Fruit fly (Drosophila melanogaster) whole organism: Measurements from ENCODE around the gene Sf3b3.

Experiments used
- CG8478 ChIP-seq: fragments of >200 bp; optimal IDR thresholded peaks from 2 replicates; lab custom pipeline; 2018; ENCODE audit warnings: inconsistent platforms
- Dll ChIP-seq: fragments of >200 bp; optimal IDR thresholded peaks from 2 replicates; lab custom pipeline; 2017
- EcR ChIP-seq, 2 experiments: fragments of >200 bp; optimal IDR thresholded peaks; 2 replicates each; lab custom pipeline; 2017; ENCODE audit warnings: missing biosample characterization in 2 of 2, missing genetic modification characterization in 2 of 2, missing genetic modification reagents in 2 of 2
- pan ChIP-seq: fragments of >200 bp; optimal IDR thresholded peaks from 2 replicates; lab custom pipeline; 2017
- psq ChIP-seq: fragments of >200 bp; optimal IDR thresholded peaks from 2 replicates; lab custom pipeline; 2017
- usp ChIP-seq: fragments of >200 bp; optimal IDR thresholded peaks from 2 replicates; lab custom pipeline; 2017; ENCODE audit warnings: missing biosample characterization, missing genetic modification characterization, mixed read lengths

The Sf3b3 gene

DNA sequence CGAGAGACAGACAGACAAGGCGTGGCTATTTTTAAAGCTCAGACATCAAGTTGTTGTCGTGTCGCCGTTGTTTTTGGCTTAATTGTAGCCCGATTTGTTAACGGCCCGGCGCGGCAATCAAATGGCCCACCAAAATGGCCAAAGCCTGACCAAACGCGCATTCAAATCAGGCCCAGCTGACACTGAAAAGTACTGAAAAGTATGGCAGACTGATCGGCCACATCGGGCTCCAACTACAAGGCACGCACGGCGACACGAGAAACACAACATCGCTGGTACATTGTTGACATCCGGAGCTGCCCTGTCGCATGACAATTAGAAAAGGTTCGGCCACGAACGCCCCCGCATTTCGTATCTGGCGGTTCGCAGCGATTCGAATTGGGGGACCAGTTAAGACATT is 21.4 kb downstream of the Sf3b3 start:
- no peak for TF ChIP-seq EcR (GFP tag; optimal IDR thresholded peaks at IDR 0.05; lab: Kevin White, UChicago)

DNA sequence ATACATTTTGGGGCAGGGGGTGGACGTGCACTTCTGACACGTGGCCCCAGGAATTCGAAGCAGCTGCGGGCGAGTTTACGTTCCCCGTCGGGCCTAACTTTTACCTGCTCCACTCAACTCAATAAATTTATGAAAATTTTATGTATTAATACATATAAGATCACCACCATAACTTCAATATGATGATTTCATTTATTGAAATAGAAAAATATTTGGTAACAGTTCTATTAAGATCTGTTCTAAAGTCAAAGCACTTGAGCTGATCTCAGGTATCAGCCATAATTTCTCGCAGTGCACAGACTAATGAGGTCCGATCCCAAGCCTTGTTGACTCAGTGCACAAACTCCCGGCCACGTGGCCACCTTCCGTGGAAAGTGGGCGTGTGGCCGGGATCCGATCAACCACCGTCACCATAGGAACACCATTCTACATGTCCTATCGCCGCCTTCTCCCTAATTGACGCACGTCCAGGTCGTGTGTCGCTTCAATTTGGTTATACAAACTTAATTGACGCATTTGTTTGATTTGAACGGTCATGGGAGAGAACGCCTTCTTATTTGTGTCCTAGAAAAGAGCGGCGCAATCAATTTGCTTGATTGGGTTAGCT is 23.0 kb downstream of the Sf3b3 start:
- TF ChIP-seq Dll (lab: Kevin White, UChicago) (no peak), psq (lab: Kevin White, UChicago) (no peak), CG8478 (lab: Kevin White, UChicago) (no peak), usp (GFP tag; lab: Kevin White, UChicago) (no peak), pan (lab: Kevin White, UChicago) (no peak), EcR (GFP tag; optimal IDR thresholded peaks at IDR 0.05; lab: Kevin White, UChicago) (no peak)

DNA sequence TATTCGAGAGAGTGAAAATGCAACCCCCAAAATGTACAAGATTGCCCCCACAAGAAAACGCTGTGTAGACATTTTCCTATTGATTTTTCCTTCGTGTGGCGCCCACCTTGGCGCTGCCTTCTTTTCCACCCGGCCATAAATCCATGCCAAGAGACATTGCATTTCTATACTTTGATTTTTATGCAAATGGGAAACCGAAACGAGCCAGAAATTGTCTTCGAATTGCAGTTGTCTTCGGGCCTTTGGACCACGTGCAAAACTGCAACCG is 23.7 kb downstream of the Sf3b3 start:
- no peak for TF ChIP-seq usp (GFP tag; lab: Kevin White, UChicago)
- no peak for TF ChIP-seq pan (lab: Kevin White, UChicago)
- no peak for TF ChIP-seq EcR (GFP tag; optimal IDR thresholded peaks at IDR 0.05; lab: Kevin White, UChicago)
- TF ChIP-seq Dll (lab: Kevin White, UChicago), result no peak
- TF ChIP-seq CG8478 (lab: Kevin White, UChicago), result no peak
- no peak for TF ChIP-seq psq (lab: Kevin White, UChicago)

DNA sequence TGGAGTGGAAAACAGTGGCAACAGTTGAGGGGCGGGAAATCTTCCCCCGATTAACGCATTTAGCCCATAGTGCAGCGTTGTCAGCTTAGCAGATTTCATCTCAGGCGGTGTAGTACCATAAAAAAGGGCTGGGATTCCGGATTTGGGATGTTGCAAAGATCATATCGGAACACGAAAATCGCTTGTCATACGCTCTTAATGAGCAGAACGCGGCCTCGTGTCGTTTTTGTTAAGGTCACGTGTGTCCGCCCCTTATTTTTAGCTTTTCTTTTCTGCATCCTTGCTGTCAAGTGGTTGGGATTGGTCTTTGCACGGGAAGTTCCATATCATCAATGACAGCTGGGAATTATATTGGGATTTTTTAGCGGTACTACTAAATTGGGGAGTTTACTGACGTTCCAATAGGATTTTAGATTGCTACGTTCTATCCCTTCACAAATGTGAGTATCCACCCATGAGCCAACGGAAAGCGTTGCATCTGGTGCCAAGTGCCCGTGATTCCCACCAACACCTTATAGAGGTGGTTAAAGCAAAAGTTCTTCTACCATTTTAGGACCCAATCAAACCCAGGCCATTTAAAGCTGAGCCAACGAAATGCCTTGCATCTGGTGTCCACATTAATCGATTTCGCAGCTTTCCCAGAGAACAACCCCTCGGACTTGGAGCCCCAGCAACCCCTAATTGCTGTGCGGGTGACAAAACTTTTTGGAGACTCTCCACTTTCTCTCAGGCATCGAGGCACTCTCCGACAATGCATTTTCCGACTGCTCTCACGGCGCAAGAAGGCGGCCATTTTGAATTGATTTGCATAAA is 24.3 kb downstream of the Sf3b3 start:
- TF ChIP-seq pan (lab: Kevin White, UChicago) (no peak), psq (lab: Kevin White, UChicago) (no peak), EcR (GFP tag; optimal IDR thresholded peaks at IDR 0.05; lab: Kevin White, UChicago) (no peak), Dll (lab: Kevin White, UChicago) (no peak), usp (GFP tag; lab: Kevin White, UChicago) (no peak), CG8478 (lab: Kevin White, UChicago) (no peak)

- TF ChIP-seq psq (lab: Kevin White, UChicago), result no peak
- TF ChIP-seq EcR (GFP tag; optimal IDR thresholded peaks at IDR 0.05; lab: Kevin White, UChicago), result no peak
- TF ChIP-seq Dll (lab: Kevin White, UChicago), result no peak
- TF ChIP-seq CG8478 (lab: Kevin White, UChicago), result no peak
Measured at dm6 chr3L:807456-807855, 25.7 kb downstream of the Sf3b3 start.

DNA sequence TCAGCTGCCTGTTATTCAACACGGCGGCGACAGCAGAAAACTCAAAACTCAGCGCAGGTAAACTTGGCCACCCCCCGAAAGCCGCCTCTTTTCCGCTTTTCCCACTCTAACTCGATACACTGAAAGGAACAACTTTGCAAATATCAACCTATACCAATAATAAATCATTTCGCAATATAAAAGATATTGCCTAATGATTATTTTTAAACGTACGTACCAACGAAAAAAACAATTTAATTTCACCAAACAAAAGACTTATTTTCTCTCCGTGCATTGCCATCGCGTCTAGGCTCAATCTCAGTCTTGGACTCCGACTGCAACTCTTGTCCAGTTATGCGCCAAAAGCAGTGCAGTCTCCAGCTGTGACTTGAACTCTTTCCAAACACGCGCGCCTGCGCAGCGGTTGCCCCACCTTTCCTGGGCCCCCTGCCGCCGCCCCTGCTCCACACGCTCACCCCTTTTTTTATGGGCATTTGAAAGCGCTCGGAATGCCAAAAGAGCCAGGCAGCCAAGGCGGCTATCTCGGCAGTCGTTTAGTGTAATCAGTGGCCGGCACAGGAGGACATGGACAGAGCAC is 27.5 kb downstream of the Sf3b3 start:
- TF ChIP-seq Dll (lab: Kevin White, UChicago) (no peak), pan (lab: Kevin White, UChicago) (no peak), EcR (GFP tag; optimal IDR thresholded peaks at IDR 0.05; lab: Kevin White, UChicago) (no peak), psq (lab: Kevin White, UChicago) (no peak), usp (GFP tag; lab: Kevin White, UChicago) (no peak), CG8478 (lab: Kevin White, UChicago) (no peak)

DNA sequence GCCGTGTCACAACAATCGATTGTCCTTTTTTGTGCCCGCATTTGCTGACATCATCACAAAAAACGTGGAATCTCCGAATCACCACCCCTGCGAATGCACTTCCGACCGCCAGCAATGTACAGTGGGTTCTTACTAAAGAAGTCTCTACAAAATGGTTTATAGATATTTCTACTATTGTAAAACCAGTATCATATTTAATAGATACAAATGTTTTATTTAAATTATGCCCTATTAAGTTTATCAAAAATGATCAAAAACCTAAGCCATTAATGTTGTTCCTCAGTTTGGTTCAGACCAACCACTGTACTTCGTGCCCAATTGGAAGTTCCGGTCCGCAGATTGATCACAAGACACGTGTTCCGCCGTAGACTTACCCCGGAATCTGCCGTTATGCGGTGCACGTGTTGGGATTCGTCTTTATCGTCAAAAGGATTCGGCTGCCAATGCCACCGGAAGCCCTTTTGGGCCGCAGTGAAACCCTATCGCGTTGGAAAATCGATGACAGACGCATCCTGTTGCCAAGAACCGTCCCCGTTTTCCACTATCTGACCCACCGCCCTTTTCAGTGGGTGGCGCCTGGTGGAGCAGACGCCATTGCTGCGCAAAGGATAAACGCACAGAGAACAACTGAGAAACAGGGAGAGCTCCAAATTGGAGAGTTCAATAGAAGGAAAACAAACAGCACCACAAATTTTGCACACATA is 28.5 kb downstream of the Sf3b3 start:
- TF ChIP-seq psq (lab: Kevin White, UChicago) (no peak), pan (lab: Kevin White, UChicago) (no peak), EcR (GFP tag; optimal IDR thresholded peaks at IDR 0.05; lab: Kevin White, UChicago) (no peak), Dll (lab: Kevin White, UChicago) (no peak), usp (GFP tag; lab: Kevin White, UChicago) (no peak), CG8478 (lab: Kevin White, UChicago) (no peak)

dm6 chr3L:803951-804350 is 29.2 kb downstream of the Sf3b3 start, which contains the start of gene CG13898:
TSS of gene CG13898 (minus strand) at chr3L:804051.
- TF ChIP-seq CG8478 (lab: Kevin White, UChicago) (no peak), pan (lab: Kevin White, UChicago) (no peak), usp (GFP tag; lab: Kevin White, UChicago) (no peak), Dll (lab: Kevin White, UChicago) (no peak), psq (lab: Kevin White, UChicago) (no peak), EcR (GFP tag; optimal IDR thresholded peaks at IDR 0.05; lab: Kevin White, UChicago) (no peak)

DNA sequence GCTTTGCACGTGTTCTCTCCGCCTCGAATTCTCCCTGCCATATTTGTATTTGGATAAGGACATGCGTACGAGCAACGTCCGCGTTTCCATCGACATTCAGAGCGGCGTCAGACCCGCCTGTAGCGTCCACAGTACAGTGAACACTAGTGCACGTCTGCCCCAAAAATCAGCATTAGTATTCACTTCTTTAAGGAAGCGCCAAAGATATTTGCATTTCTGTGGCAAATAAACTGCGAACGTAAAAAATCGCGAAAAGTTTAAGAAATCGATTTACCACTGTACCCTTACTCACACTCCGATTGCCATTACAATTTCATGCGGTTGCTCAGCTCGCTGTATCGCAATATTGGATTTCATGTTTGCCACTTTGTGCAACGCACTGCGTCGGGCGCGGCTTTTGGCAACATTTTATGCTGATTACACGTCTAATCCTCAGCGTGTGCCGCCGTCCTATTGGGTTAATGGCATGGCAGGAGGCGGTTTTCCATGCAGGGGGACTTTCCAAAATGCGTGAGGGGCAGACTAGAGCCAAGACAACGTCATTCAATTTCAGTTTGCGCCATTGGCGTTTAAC is 30.4 kb downstream of the Sf3b3 start:
- TF ChIP-seq usp (GFP tag; lab: Kevin White, UChicago) (no peak), psq (lab: Kevin White, UChicago) (no peak), Dll (lab: Kevin White, UChicago) (no peak), EcR (GFP tag; optimal IDR thresholded peaks at IDR 0.05; lab: Kevin White, UChicago) (no peak), pan (lab: Kevin White, UChicago) (no peak), CG8478 (lab: Kevin White, UChicago) (no peak)

- no peak for TF ChIP-seq EcR (GFP tag; optimal IDR thresholded peaks at IDR 0.05; lab: Kevin White, UChicago)
- no peak for TF ChIP-seq usp (GFP tag; lab: Kevin White, UChicago)
- peak; percentile 68 for TF ChIP-seq Dll (lab: Kevin White, UChicago)
Measured at dm6 chr3L:801860-802462, 31.2 kb downstream of the Sf3b3 start.
